Fruit fly (Drosophila melanogaster): Measurements from ENCODE around the gene rudhira.

Gene rudhira

dm6 chrX:11846049-11846718 lies 29.5 kb downstream of the rudhira start, which contains the start of gene CG15740 (continued):
- TF ChIP-seq CG34376 (GFP tag; optimal IDR thresholded peaks at IDR 0.05) (no peak), NC2β (GFP tag; optimal IDR thresholded peaks at IDR 0.05) (no peak), CG8944 (GFP tag; optimal IDR thresholded peaks at IDR 0.05) (no peak), btn (GFP tag; optimal IDR thresholded peaks at IDR 0.05) (no peak), crp (GFP tag; optimal IDR thresholded peaks at IDR 0.05) (no peak), CG4328 (GFP tag; optimal IDR thresholded peaks at IDR 0.05) (no peak), CG17359 (tag; optimal IDR thresholded peaks at IDR 0.05) (peak; percentile 42), Max (GFP tag; optimal IDR thresholded peaks at IDR 0.05) (no peak), B-H2 (GFP tag; optimal IDR thresholded peaks at IDR 0.05) (no peak), Sry-δ (GFP tag; optimal IDR thresholded peaks at IDR 0.05) (no peak), Hmr (GFP tag; optimal IDR thresholded peaks at IDR 0.05) (peak; percentile 17), vnd (GFP tag; IDR thresholded peaks at IDR 0.05; ENCODE audit: partially characterized antibody) (no peak), insv (GFP tag; optimal IDR thresholded peaks at IDR 0.05) (no peak), kay (GFP tag; optimal IDR thresholded peaks at IDR 0.05) (no peak), jing (GFP tag; optimal IDR thresholded peaks at IDR 0.05) (peak; percentile 25), ttk (GFP tag; IDR thresholded peaks at IDR 0.05) (peak; percentile 58; the same call in 1 of the 2 replicates), Xbp1 (GFP tag; optimal IDR thresholded peaks at IDR 0.05) (peak; percentile 45), bbx (GFP tag; IDR thresholded peaks at IDR 0.05; ENCODE audit: partially characterized antibody) (no peak), CG7745 (tag; optimal IDR thresholded peaks at IDR 0.05) (no peak), unpg (GFP tag; optimal IDR thresholded peaks at IDR 0.05) (peak; percentile 16), wek (GFP tag; optimal IDR thresholded peaks at IDR 0.05) (no peak), CG16779 (GFP tag; IDR thresholded peaks at IDR 0.05) (no peak), nerfin-2 (GFP tag; IDR thresholded peaks at IDR 0.05; ENCODE audit: partially characterized antibody) (no peak), kni (GFP tag; optimal IDR thresholded peaks at IDR 0.05) (no peak), CG6791 (GFP tag; IDR thresholded peaks at IDR 0.05; ENCODE audit: partially characterized antibody) (no peak), sisA (GFP tag; IDR thresholded peaks at IDR 0.05) (peak; percentile 71), ftz-f1 (GFP tag; optimal IDR thresholded peaks at IDR 0.05) (no peak), scrt (GFP tag; optimal IDR thresholded peaks at IDR 0.05) (no peak), ab (GFP tag; optimal IDR thresholded peaks at IDR 0.05) (no peak), CG10366 (GFP tag; IDR thresholded peaks at IDR 0.05) (peak; percentile 62), Fer1 (GFP tag; optimal IDR thresholded peaks at IDR 0.05) (peak; percentile 10), sens (GFP tag) (peak; percentile 76), Lim3 (GFP tag; IDR thresholded peaks at IDR 0.05) (0 out of 2 replicates have a peak, but pooled peaks have one; percentile 10), CG9609 (GFP tag; optimal IDR thresholded peaks at IDR 0.05) (no peak), YL-1 (GFP tag; optimal IDR thresholded peaks at IDR 0.05) (no peak), Neu2 (GFP tag; optimal IDR thresholded peaks at IDR 0.05; ENCODE audit: borderline replicate concordance) (no peak), CG32767 (GFP tag; IDR thresholded peaks at IDR 0.05) (peak; percentile 42; the same call in 1 of the 2 replicates), amos (GFP tag; IDR thresholded peaks at IDR 0.05; ENCODE audit: partially characterized antibody) (no peak), jumu (GFP tag; optimal IDR thresholded peaks at IDR 0.05) (peak; percentile 25), wdn (GFP tag; IDR thresholded peaks at IDR 0.05) (0 out of 2 replicates have a peak, but pooled peaks have one; percentile 10), wor (GFP tag; IDR thresholded peaks at IDR 0.05) (peak; percentile 45; the same call in 1 of the 2 replicates), CG6813 (GFP tag; optimal IDR thresholded peaks at IDR 0.05) (no peak), Sox100B (GFP tag; optimal IDR thresholded peaks at IDR 0.05) (peak; percentile 58), inv (GFP tag; IDR thresholded peaks at IDR 0.05; ENCODE audit: partially characterized antibody) (no peak), CG17912 (GFP tag; optimal IDR thresholded peaks at IDR 0.05) (no peak), dpn (GFP tag; optimal IDR thresholded peaks at IDR 0.05) (peak; percentile 28 to 64), CG13775 (GFP tag; optimal IDR thresholded peaks at IDR 0.05) (no peak), CG33557 (GFP tag; optimal IDR thresholded peaks at IDR 0.05) (no peak), CG13296 (GFP tag; optimal IDR thresholded peaks at IDR 0.05) (peak; percentile 17)

Measured in whole organism, embryonic.